Worm (Caenorhabditis elegans): ENCODE data around the gene algn-11.

algn-11 gene

DNA sequence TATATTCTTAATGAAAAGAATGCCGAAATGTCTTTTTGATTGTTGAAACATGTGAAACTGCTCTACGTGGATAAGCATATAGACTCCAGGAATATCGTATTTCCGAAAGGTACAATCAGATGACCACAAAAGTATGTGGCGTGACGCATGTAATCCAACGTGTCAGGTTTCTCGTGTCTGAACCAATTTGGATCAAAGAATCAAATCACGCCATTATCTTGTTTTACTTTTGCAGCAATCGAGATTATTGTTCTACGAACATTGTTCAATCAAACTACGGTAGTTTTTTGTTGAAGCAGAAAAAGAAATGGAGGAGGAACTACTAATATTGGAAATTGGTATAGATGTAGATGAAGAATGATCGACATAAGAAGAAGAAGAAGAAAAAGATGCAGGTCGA is 16.6 kb downstream of the algn-11 start:
- TF ChIP-seq ttx-3 (tag; optimal IDR thresholded peaks at IDR 0.05): no peak
- TF ChIP-seq ref-2 (tag; optimal IDR thresholded peaks at IDR 0.05): no peak
- TF ChIP-seq ceh-45 (GFP tag; IDR thresholded peaks at IDR 0.05): no peak
- no peak for TF ChIP-seq pros-1 (tag; optimal IDR thresholded peaks at IDR 0.05)
- TF ChIP-seq rnt-1 (tag; optimal IDR thresholded peaks at IDR 0.05): no peak
- no peak for TF ChIP-seq npax-4 (tag; optimal IDR thresholded peaks at IDR 0.05)
- no peak for TF ChIP-seq K02D7.2 (tag; optimal IDR thresholded peaks at IDR 0.05)
- no peak for TF ChIP-seq ceh-6 (GFP tag; optimal IDR thresholded peaks at IDR 0.05)
- TF ChIP-seq lim-6 (tag; optimal IDR thresholded peaks at IDR 0.05): no peak
- TF ChIP-seq syd-9 (tag; optimal IDR thresholded peaks at IDR 0.05): no peak
- TF ChIP-seq hlh-30 (tag; optimal IDR thresholded peaks at IDR 0.05; ENCODE audit: insufficient read depth): no peak
- TF ChIP-seq unc-3 (GFP tag; conservative IDR thresholded peaks at IDR 0.05): no peak
- TF ChIP-seq unc-3 (tag; optimal IDR thresholded peaks at IDR 0.05): no peak
- TF ChIP-seq K09A11.1 (tag; optimal IDR thresholded peaks at IDR 0.05; ENCODE audit: insufficient read depth): no peak
- TF ChIP-seq mec-3 (tag; optimal IDR thresholded peaks at IDR 0.05; ENCODE audit: borderline replicate concordance): no peak
- TF ChIP-seq ceh-18 (tag; optimal IDR thresholded peaks at IDR 0.05): no peak

DNA sequence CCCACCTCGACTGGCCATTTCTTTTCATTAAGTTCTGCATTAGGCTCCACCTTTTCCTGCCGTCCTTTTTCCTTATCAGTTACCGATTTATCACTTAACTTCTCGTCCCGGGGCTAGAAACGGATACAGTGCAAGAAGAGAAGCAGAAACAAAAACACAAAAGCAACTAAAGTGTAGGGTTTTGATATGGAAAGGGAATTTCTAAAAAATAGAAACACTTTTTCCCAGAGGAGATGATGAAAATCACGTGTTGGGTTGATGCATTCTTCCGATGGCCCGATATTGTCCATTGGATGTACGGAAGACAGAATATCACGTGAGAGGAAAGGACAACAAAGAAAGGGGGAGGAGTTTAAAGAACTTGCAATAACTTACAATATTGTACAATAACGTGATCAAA is 17.5 kb downstream of the algn-11 start:
- TF ChIP-seq ceh-48 (tag; optimal IDR thresholded peaks at IDR 0.05): no peak
- TF ChIP-seq ceh-22 (tag; optimal IDR thresholded peaks at IDR 0.05): no peak
- TF ChIP-seq fkh-10 (GFP tag; optimal IDR thresholded peaks at IDR 0.05): no peak
- no peak for TF ChIP-seq F13H6.1 (tag; optimal IDR thresholded peaks at IDR 0.05)
- TF ChIP-seq syd-9 (tag; optimal IDR thresholded peaks at IDR 0.05): no peak
- TF ChIP-seq sox-2 (GFP tag; IDR thresholded peaks at IDR 0.05): no peak
- TF ChIP-seq hlh-30 (tag; optimal IDR thresholded peaks at IDR 0.05; ENCODE audit: insufficient read depth): peak; percentile 65
- TF ChIP-seq tbx-2 (tag; optimal IDR thresholded peaks at IDR 0.05): no peak
- TF ChIP-seq pros-1 (tag; optimal IDR thresholded peaks at IDR 0.05): no peak

DNA sequence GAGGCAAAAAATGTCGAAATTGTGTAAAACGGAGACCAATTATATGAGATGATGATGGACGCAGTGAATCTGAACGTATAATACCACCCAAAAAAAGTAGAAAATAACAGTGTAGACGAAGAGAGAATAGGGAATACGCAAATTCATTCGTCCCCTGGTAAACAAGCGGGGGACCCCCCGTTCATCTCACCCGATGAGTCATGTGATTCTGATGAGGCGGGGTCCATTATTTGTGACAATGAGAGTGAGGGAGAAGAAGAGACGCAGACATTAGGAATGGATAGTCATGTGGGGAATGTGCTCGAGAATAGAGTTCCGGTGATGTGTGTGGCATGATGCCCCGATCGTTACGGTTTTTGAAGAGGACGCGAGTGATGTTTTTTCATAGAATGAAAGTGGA is 18.3 kb downstream of the algn-11 start:
- no peak for TF ChIP-seq F13H6.1 (tag; optimal IDR thresholded peaks at IDR 0.05)
- TF ChIP-seq ceh-34 (tag; optimal IDR thresholded peaks at IDR 0.05): peak; percentile 39
- TF ChIP-seq nfya-1 (tag; optimal IDR thresholded peaks at IDR 0.05): peak; percentile 36
- TF ChIP-seq rnt-1 (tag; optimal IDR thresholded peaks at IDR 0.05): peak; percentile 5
- TF ChIP-seq fax-1 (tag; optimal IDR thresholded peaks at IDR 0.05): no peak
- no peak for TF ChIP-seq ceh-18 (tag; optimal IDR thresholded peaks at IDR 0.05)
- no peak for TF ChIP-seq odd-2 (tag; optimal IDR thresholded peaks at IDR 0.05)
- TF ChIP-seq C38D4.7 (GFP tag; optimal IDR thresholded peaks at IDR 0.05): no peak
- TF ChIP-seq tbx-2 (tag; optimal IDR thresholded peaks at IDR 0.05): peak; percentile 62
- TF ChIP-seq unc-55 (GFP tag; optimal IDR thresholded peaks at IDR 0.05): peak; percentile 75
- peak; percentile 14 for TF ChIP-seq unc-42 (tag; optimal IDR thresholded peaks at IDR 0.05)
- TF ChIP-seq ceh-31 (tag; optimal IDR thresholded peaks at IDR 0.05): peak; percentile 79
- no peak for TF ChIP-seq Y22D7AL.16 (tag; optimal IDR thresholded peaks at IDR 0.05)
- peak; percentile 99 for TF ChIP-seq hlh-30 (tag; optimal IDR thresholded peaks at IDR 0.05; ENCODE audit: insufficient read depth)
- TF ChIP-seq hlh-6 (tag; optimal IDR thresholded peaks at IDR 0.05): no peak
- peak; percentile 27 for TF ChIP-seq ceh-2 (tag; optimal IDR thresholded peaks at IDR 0.05)
- peak; percentile 52 for TF ChIP-seq ref-2 (tag; optimal IDR thresholded peaks at IDR 0.05)
- TF ChIP-seq pha-2 (tag; optimal IDR thresholded peaks at IDR 0.05): peak; percentile 39
- no peak for TF ChIP-seq ceh-14 (tag; optimal IDR thresholded peaks at IDR 0.05)

DNA sequence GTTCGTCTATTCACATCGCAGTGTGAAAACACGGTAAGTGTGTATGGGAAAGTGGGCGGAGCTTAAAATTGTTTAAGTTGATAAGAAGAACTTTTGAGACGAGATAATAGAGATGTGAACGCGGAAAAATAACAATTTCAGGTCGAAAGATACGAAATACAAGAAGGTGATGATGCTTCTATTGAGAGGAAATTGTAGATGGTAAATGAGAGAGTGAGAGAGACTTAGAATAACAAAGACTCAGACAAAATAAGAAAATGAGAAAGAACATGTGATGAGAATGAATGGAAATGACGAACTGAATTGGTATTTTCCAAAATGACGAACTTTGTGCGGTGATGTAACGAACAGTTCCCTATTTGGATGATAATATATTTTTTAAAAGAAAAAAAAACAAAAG is 19.3 kb downstream of the algn-11 start:
- no peak for TF ChIP-seq pqm-1 (tag; optimal IDR thresholded peaks at IDR 0.05)
- no peak for TF ChIP-seq npax-4 (tag; optimal IDR thresholded peaks at IDR 0.05)
- TF ChIP-seq ceh-45 (GFP tag; IDR thresholded peaks at IDR 0.05): no peak
- TF ChIP-seq gmeb-2 (tag; optimal IDR thresholded peaks at IDR 0.05): no peak
- TF ChIP-seq ceh-19 (GFP tag; optimal IDR thresholded peaks at IDR 0.05): no peak
- no peak for TF ChIP-seq ztf-16 (tag; optimal IDR thresholded peaks at IDR 0.05)
- TF ChIP-seq pros-1 (tag; optimal IDR thresholded peaks at IDR 0.05): no peak
- TF ChIP-seq hlh-6 (tag; optimal IDR thresholded peaks at IDR 0.05): no peak
- no peak for TF ChIP-seq dve-1 (tag; optimal IDR thresholded peaks at IDR 0.05)
- TF ChIP-seq C08G9.2 (tag; optimal IDR thresholded peaks at IDR 0.05): no peak
